Fruit fly (Drosophila melanogaster) whole organism, adult: ENCODE measurements around the gene CG5498.

Experiments
- CG14711 ChIP-seq: fragments of 200-800 bp; sonication (Bioruptor generic); optimal IDR thresholded peaks from 2 replicates; lab custom pipeline; 2018; ENCODE audit warnings: missing biosample characterization, mild to moderate bottlenecking, missing genetic modification characterization, moderate library complexity
- CG33017 ChIP-seq: fragments of 200-800 bp; sonication (Bioruptor generic); optimal IDR thresholded peaks from 2 replicates; lab custom pipeline; 2018; ENCODE audit warnings: missing biosample characterization, mild to moderate bottlenecking, missing genetic modification characterization, moderate library complexity
- CG7101 ChIP-seq: fragments of 200-800 bp; sonication (Bioruptor generic); optimal IDR thresholded peaks from 2 replicates; lab custom pipeline; 2018; ENCODE audit warnings: missing biosample characterization, mild to moderate bottlenecking, missing genetic modification characterization, moderate library complexity
- Clk ChIP-seq: fragments of 200-800 bp; sonication (Bioruptor generic); optimal IDR thresholded peaks from 2 replicates; lab custom pipeline; 2017; ENCODE audit warnings: missing biosample characterization, missing genetic modification characterization
- Mnt ChIP-seq: fragments of 200-800 bp; sonication (Bioruptor generic); optimal IDR thresholded peaks from 2 replicates; lab custom pipeline; 2016; ENCODE audit warnings: missing biosample characterization, mild to moderate bottlenecking, missing genetic modification characterization
- cnc ChIP-seq, 2 experiments: fragments of >200 bp; optimal IDR thresholded peaks; 2 replicates each; lab custom pipeline; 2017
- ovo ChIP-seq: fragments of 200-800 bp; sonication (Bioruptor generic); optimal IDR thresholded peaks from 2 replicates; lab custom pipeline; 2016; ENCODE audit warnings: missing biosample characterization, missing genetic modification characterization
- tj ChIP-seq: fragments of 200-800 bp; sonication (Bioruptor generic); optimal IDR thresholded peaks from 3 replicates; lab custom pipeline; 2017; ENCODE audit warnings: missing biosample characterization, mild to moderate bottlenecking, missing genetic modification characterization, moderate library complexity
- toe ChIP-seq: fragments of 200-800 bp; sonication (Bioruptor generic); optimal IDR thresholded peaks from 2 replicates; lab custom pipeline; 2016; ENCODE audit warnings: missing biosample characterization, missing genetic modification characterization

- TF ChIP-seq cnc (optimal IDR thresholded peaks at IDR 0.05; lab: Kevin White, UChicago) (no peak), tj (no peak), toe (GFP tag; lab: Kevin White, UChicago) (no peak), CG33017 (tag; lab: Kevin White, UChicago) (no peak), Mnt (GFP tag; lab: Kevin White, UChicago) (no peak), CG14711 (tag; lab: Kevin White, UChicago) (no peak), ovo (GFP tag; lab: Kevin White, UChicago) (no peak), Clk (GFP tag; lab: Kevin White, UChicago) (no peak), CG7101 (tag; lab: Kevin White, UChicago) (no peak)
Observed at dm6 chr3L:20353149-20353548, 30.8 kb downstream of the CG5498 start, which contains the start of gene CG5618.
